Fruit fly (Drosophila melanogaster) whole organism, pupa: Measurements from ENCODE around the gene Lasp.

Experiments used
- CG10348 ChIP-seq: fragments of 200-800 bp; sonication (Bioruptor generic); IDR thresholded peaks from 2 replicates; pipeline ENCODE4 v1.3.6; 2022; ENCODE audit warnings: missing biosample characterization, missing genetic modification characterization
- CG12605 ChIP-seq: fragments of 200-800 bp; sonication (Bioruptor generic); IDR thresholded peaks from 2 replicates; pipeline ENCODE4 v1.3.6; 2022; ENCODE audit warnings: missing biosample characterization, missing genetic modification characterization
- CG13204 ChIP-seq: fragments of 200-800 bp; sonication (Bioruptor generic); optimal IDR thresholded peaks from 2 replicates; lab custom pipeline; 2018; ENCODE audit warnings: missing biosample characterization, mild to moderate bottlenecking, missing genetic modification characterization, moderate library complexity
- CG14655 ChIP-seq: fragments of 200-800 bp; sonication (Bioruptor generic); optimal IDR thresholded peaks from 3 replicates; lab custom pipeline; 2017; ENCODE audit warnings: mild to moderate bottlenecking, missing biosample characterization, missing genetic modification reagents, missing genetic modification characterization
- CG15710 ChIP-seq: fragments of 200-800 bp; sonication (Bioruptor generic); optimal IDR thresholded peaks from 2 replicates; lab custom pipeline; 2018; ENCODE audit warnings: missing biosample characterization, mild to moderate bottlenecking, missing genetic modification characterization, moderate library complexity
- CG17806 ChIP-seq: fragments of 200-800 bp; sonication (Bioruptor generic); optimal IDR thresholded peaks from 2 replicates; lab custom pipeline; 2018; ENCODE audit warnings: missing biosample characterization, mild to moderate bottlenecking, missing genetic modification characterization, moderate library complexity
- CG32121 ChIP-seq: fragments of 200-800 bp; sonication (Bioruptor generic); IDR thresholded peaks from 2 replicates; pipeline ENCODE4 v1.3.6; 2022; ENCODE audit warnings: missing biosample characterization, missing genetic modification characterization
- CG34367 ChIP-seq: fragments of 200-800 bp; sonication (Bioruptor generic); optimal IDR thresholded peaks from 2 replicates; lab custom pipeline; 2018; ENCODE audit warnings: missing biosample characterization, mild to moderate bottlenecking, missing genetic modification characterization
- CG4496 ChIP-seq: fragments of 200-800 bp; sonication (Bioruptor generic); IDR thresholded peaks from 3 replicates; pipeline ENCODE4 v1.3.6; 2022; ENCODE audit warnings: missing biosample characterization, missing genetic modification characterization
- CG8159 ChIP-seq: fragments of 200-800 bp; sonication (Bioruptor generic); optimal IDR thresholded peaks from 3 replicates; lab custom pipeline; 2018; ENCODE audit warnings: missing biosample characterization, mild to moderate bottlenecking, missing genetic modification characterization, moderate library complexity
- CG8301 ChIP-seq: fragments of 200-800 bp; sonication (Bioruptor generic); optimal IDR thresholded peaks from 2 replicates; lab custom pipeline; 2018; ENCODE audit warnings: missing biosample characterization, mild to moderate bottlenecking, missing genetic modification characterization
- CG9948 ChIP-seq: fragments of 200-800 bp; sonication (Bioruptor generic); optimal IDR thresholded peaks from 2 replicates; lab custom pipeline; 2018; ENCODE audit warnings: missing biosample characterization, mild to moderate bottlenecking, missing genetic modification characterization, moderate library complexity
- D1 ChIP-seq: fragments of 200-800 bp; sonication (Bioruptor generic); optimal IDR thresholded peaks from 2 replicates; lab custom pipeline; 2018; ENCODE audit warnings: missing biosample characterization, mild to moderate bottlenecking, missing genetic modification characterization, moderate library complexity
- EcR ChIP-seq: fragments of 200-800 bp; sonication (Bioruptor generic); optimal IDR thresholded peaks from 3 replicates; lab custom pipeline; 2019; ENCODE audit warnings: missing biosample characterization, missing genetic modification characterization, mild to moderate bottlenecking, moderate library complexity, missing genetic modification reagents
- Ets98B ChIP-seq: fragments of 200-800 bp; sonication (Bioruptor generic); IDR thresholded peaks from 2 replicates; pipeline ENCODE4 v1.3.6; 2022; ENCODE audit warnings: missing biosample characterization, missing genetic modification characterization
- Pif1A ChIP-seq: fragments of 200-800 bp; sonication (Bioruptor generic); optimal IDR thresholded peaks from 3 replicates; lab custom pipeline; 2016; ENCODE audit warnings: missing biosample characterization, missing genetic modification characterization
- Pif1B ChIP-seq: fragments of 200-800 bp; sonication (Bioruptor generic); optimal IDR thresholded peaks from 3 replicates; lab custom pipeline; 2016; ENCODE audit warnings: missing biosample characterization, missing genetic modification characterization
- Snoo ChIP-seq: fragments of 200-800 bp; sonication (Bioruptor generic); optimal IDR thresholded peaks from 3 replicates; lab custom pipeline; 2017; ENCODE audit warnings: missing biosample characterization, mild to moderate bottlenecking, missing genetic modification characterization, inconsistent platforms
- fd96Ca ChIP-seq: fragments of 200-800 bp; sonication (Bioruptor generic); IDR thresholded peaks from 3 replicates; pipeline ENCODE4 v1.3.6; 2022; ENCODE audit warnings: missing biosample characterization, missing genetic modification characterization
- gl ChIP-seq: fragments of 200-800 bp; sonication (Bioruptor generic); optimal IDR thresholded peaks from 2 replicates; lab custom pipeline; 2018; ENCODE audit warnings: missing biosample characterization, mild to moderate bottlenecking, missing genetic modification characterization
- rn ChIP-seq: fragments of 200-800 bp; sonication (Bioruptor generic); IDR thresholded peaks from 2 replicates; pipeline ENCODE4 v1.3.6; 2022; ENCODE audit warnings: missing biosample characterization, missing genetic modification characterization

The Lasp gene

dm6 chr3L:16644505-16644904, 67.0 kb downstream of the Lasp start:
- TF ChIP-seq EcR (peak; percentile 22), CG12605 (GFP tag; lab: Robert Waterston, UW) (no peak)

DNA sequence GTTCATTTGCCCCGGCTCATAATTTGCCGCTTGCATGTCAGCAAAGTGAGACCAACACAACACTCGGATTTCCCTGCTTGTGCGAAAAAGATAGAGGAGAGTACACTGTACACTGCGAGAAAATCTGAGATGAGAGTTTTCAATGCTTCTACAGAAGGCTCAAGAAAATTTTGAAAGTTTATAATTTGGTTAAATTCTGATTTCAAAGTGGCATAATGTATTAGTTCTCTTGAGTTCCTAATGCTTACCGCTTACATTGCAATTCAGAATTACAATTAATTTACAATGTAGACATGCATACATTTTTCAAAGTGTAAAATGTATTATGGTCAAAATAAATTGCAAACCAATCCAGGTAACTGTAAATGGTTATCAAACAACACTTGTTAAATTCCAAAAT, 68.5 kb downstream of the Lasp start:
- TF ChIP-seq D1 (peak; percentile 24), fd96Ca (GFP tag; lab: Robert Waterston, UW) (peak; percentile 43; the same call in 1 of the 3 replicates), CG12605 (GFP tag; lab: Robert Waterston, UW) (no peak), CG14655 (peak; percentile 71), CG10348 (GFP tag; lab: Robert Waterston, UW) (no peak), CG8301 (peak; percentile 78), CG32121 (GFP tag; lab: Robert Waterston, UW) (peak; percentile 64; the same call in 1 of the 2 replicates), Ets98B (GFP tag; lab: Robert Waterston, UW) (peak; percentile 33; the same call in 1 of the 2 replicates), CG4496 (GFP tag; lab: Robert Waterston, UW) (peak; percentile 68; the same call in 2 of the 3 replicates), Snoo (no peak), CG9948 (tag; lab: Kevin White, UChicago) (peak; percentile 75), CG15710 (no peak), CG17806 (peak; percentile 22), Pif1A (GFP tag; lab: Kevin White, UChicago) (peak; percentile 58), CG8159 (tag; lab: Kevin White, UChicago) (peak; percentile 62)

- TF ChIP-seq D1, result peak; percentile 68
- peak; percentile 6 for TF ChIP-seq gl (tag; lab: Kevin White, UChicago)
- TF ChIP-seq Pif1B (GFP tag; lab: Kevin White, UChicago), result peak; percentile 63
- TF ChIP-seq CG15710, result peak; percentile 77
- no peak for TF ChIP-seq rn (GFP tag; lab: Robert Waterston, UW)
- no peak for TF ChIP-seq CG4496 (GFP tag; lab: Robert Waterston, UW)
- no peak for TF ChIP-seq Ets98B (GFP tag; lab: Robert Waterston, UW)
- TF ChIP-seq CG8301, result peak; percentile 74
- TF ChIP-seq CG34367, result peak; percentile 64
- peak; percentile 46 for TF ChIP-seq CG13204 (GFP tag; lab: Kevin White, UChicago)
- peak; percentile 89 for TF ChIP-seq CG14655
- no peak; the same call in 2 of the 3 replicates for TF ChIP-seq fd96Ca (GFP tag; lab: Robert Waterston, UW)
- TF ChIP-seq EcR, result no peak
- peak; percentile 83 for TF ChIP-seq CG9948 (tag; lab: Kevin White, UChicago)
- TF ChIP-seq CG12605 (GFP tag; lab: Robert Waterston, UW), result no peak
- peak; percentile 81 for TF ChIP-seq Pif1A (GFP tag; lab: Kevin White, UChicago)
- TF ChIP-seq CG8159 (tag; lab: Kevin White, UChicago), result peak; percentile 85
- TF ChIP-seq Snoo, result peak; percentile 74
- TF ChIP-seq CG17806, result peak; percentile 57
- TF ChIP-seq CG10348 (GFP tag; lab: Robert Waterston, UW), result no peak
- peak; percentile 35; the same call in 1 of the 2 replicates for TF ChIP-seq CG32121 (GFP tag; lab: Robert Waterston, UW)
Observed at dm6 chr3L:16642088-16642507, 69.4 kb downstream of the Lasp start.

DNA sequence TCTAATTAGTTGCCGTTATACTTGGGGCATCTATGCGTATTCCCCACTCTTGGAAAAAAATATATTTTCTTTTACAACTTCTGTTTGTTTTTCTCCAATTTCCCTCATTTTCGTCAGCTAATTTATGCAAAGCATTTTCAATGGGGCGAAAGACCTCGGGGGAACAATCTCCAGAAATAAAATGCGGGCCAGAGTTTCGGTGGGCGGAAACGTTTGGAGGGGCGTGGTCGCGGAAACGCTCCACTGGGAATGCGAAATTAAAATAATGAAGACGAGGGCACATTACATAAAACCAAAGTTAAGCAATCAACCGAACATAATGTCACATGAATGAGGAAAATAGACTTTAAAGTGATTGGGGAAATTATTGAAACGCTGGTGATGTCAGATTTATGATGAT, 70.4 kb downstream of the Lasp start:
- no peak for TF ChIP-seq CG17806
- no peak for TF ChIP-seq EcR
- no peak for TF ChIP-seq Snoo
- TF ChIP-seq fd96Ca (GFP tag; lab: Robert Waterston, UW), result no peak

DNA sequence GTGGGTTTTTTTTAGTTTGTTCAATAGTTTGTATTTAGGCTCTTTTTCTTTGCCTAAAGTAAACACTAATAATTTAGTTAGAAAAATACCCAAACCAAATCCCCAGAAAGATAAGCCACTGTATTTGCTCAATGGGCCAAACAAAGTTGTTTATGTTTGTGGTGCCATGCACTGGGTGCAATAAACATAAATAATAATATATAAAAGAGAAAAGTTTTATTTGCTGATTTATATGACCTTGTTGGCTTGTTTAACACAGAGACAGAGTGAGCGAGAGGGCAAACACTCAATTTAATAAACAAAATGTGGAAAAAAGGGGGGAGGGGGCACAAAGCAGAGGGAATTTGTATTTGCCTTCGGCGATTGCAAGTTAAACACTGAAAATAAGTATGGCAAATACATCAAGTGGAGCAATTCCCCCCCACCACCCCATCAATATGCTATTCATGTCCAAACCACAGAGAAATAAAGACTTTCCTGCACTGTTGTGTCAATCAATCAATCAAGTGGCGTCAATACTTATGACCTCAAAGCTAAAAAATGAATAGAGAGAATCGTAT, 70.9 kb downstream of the Lasp start:
- TF ChIP-seq Snoo, result peak; percentile 34
- no peak for TF ChIP-seq CG4496 (GFP tag; lab: Robert Waterston, UW)
- no peak for TF ChIP-seq gl (tag; lab: Kevin White, UChicago)

dm6 chr3L:16638639-16639388, 72.7 kb downstream of the Lasp start:
- TF ChIP-seq CG8159 (tag; lab: Kevin White, UChicago) (peak; percentile 47), CG9948 (tag; lab: Kevin White, UChicago) (peak; percentile 2), Snoo (peak; percentile 27), Ets98B (GFP tag; lab: Robert Waterston, UW) (peak; percentile 34; the same call in 1 of the 2 replicates), CG15710 (peak; percentile 2), EcR (peak; percentile 80), CG13204 (GFP tag; lab: Kevin White, UChicago) (no peak), CG14655 (peak; percentile 3), fd96Ca (GFP tag; lab: Robert Waterston, UW) (no peak)
